Fruit fly (Drosophila melanogaster) whole organism, embryonic: Measurements from ENCODE around the gene janA.
A peak's percentile ranks its signal among the peaks of the same experiment; 100 is the strongest.

Experiments
- Asciz ChIP-seq: fragments of 200-800 bp; sonication (Bioruptor generic); optimal IDR thresholded peaks from 2 replicates; lab custom pipeline; 2017; ENCODE audit warnings: missing biosample characterization, mild to moderate bottlenecking, missing genetic modification characterization, missing genetic modification reagents
- Atf-2 ChIP-seq: fragments of 200-800 bp; sonication (Bioruptor generic); optimal IDR thresholded peaks from 2 replicates; lab custom pipeline; 2016; ENCODE audit warnings: missing biosample characterization, missing genetic modification characterization
- Bdp1 ChIP-seq: fragments of 200-800 bp; sonication (Bioruptor generic); optimal IDR thresholded peaks from 3 replicates; lab custom pipeline; 2016; ENCODE audit warnings: missing biosample characterization, missing genetic modification characterization
- CG10267 ChIP-seq: fragments of 200-800 bp; sonication (Bioruptor generic); optimal IDR thresholded peaks from 2 replicates; lab custom pipeline; 2018; ENCODE audit warnings: missing biosample characterization, mild to moderate bottlenecking, missing genetic modification characterization, moderate library complexity
- CG11398 ChIP-seq: fragments of 200-800 bp; sonication (Bioruptor generic); optimal IDR thresholded peaks from 2 replicates; lab custom pipeline; 2016; ENCODE audit warnings: missing biosample characterization, missing genetic modification characterization
- CG12104 ChIP-seq: fragments of 200-800 bp; sonication (Bioruptor generic); optimal IDR thresholded peaks from 3 replicates; lab custom pipeline; 2016; ENCODE audit warnings: missing biosample characterization, missing genetic modification characterization
- CG12942 ChIP-seq: fragments of 200-800 bp; sonication (Bioruptor generic); optimal IDR thresholded peaks from 3 replicates; lab custom pipeline; 2016; ENCODE audit warnings: missing biosample characterization, missing genetic modification characterization
- CG14050 ChIP-seq: fragments of 200-800 bp; sonication (Bioruptor generic); IDR thresholded peaks from 3 replicates; pipeline ENCODE4 v1.3.6; 2022; ENCODE audit warnings: missing biosample characterization, missing genetic modification characterization
- CG14710 ChIP-seq: fragments of 200-800 bp; sonication (Bioruptor generic); optimal IDR thresholded peaks from 3 replicates; lab custom pipeline; 2019; ENCODE audit warnings: missing biosample characterization, mild to moderate bottlenecking, missing genetic modification characterization, moderate library complexity
- CG14860 ChIP-seq: fragments of 200-800 bp; sonication (Bioruptor generic); IDR thresholded peaks from 3 replicates; pipeline ENCODE4 v1.3.6; 2022; ENCODE audit warnings: missing biosample characterization, missing genetic modification characterization; ENCODE audit not compliant: partially characterized antibody
- CG17186 ChIP-seq: fragments of 200-800 bp; sonication (Bioruptor generic); optimal IDR thresholded peaks from 3 replicates; lab custom pipeline; 2017; ENCODE audit warnings: missing biosample characterization, missing genetic modification reagents, missing genetic modification characterization
- CG1832 ChIP-seq: fragments of 200-800 bp; sonication (Bioruptor generic); optimal IDR thresholded peaks from 2 replicates; lab custom pipeline; 2017; ENCODE audit warnings: missing biosample characterization, mild to moderate bottlenecking, missing genetic modification characterization, inconsistent platforms
- CG31224 ChIP-seq: fragments of 200-800 bp; sonication (Bioruptor generic); IDR thresholded peaks from 2 replicates; pipeline ENCODE4 v1.3.6; 2022; ENCODE audit warnings: missing biosample characterization, missing genetic modification characterization
- CG32532 ChIP-seq: fragments of 200-800 bp; sonication (Bioruptor generic); IDR thresholded peaks from 2 replicates; pipeline ENCODE4 v1.3.6; 2022; ENCODE audit warnings: missing biosample characterization, missing genetic modification characterization
- CG34422 ChIP-seq: fragments of 200-800 bp; sonication (Bioruptor generic); IDR thresholded peaks from 3 replicates; pipeline ENCODE4 v1.3.6; 2022; ENCODE audit warnings: missing biosample characterization, missing genetic modification characterization
- CG4820 ChIP-seq: fragments of 200-800 bp; sonication (Bioruptor generic); optimal IDR thresholded peaks from 3 replicates; lab custom pipeline; 2016; ENCODE audit warnings: missing biosample characterization, missing genetic modification characterization
- CG5245 ChIP-seq: fragments of 200-800 bp; sonication (Bioruptor generic); optimal IDR thresholded peaks from 3 replicates; lab custom pipeline; 2016; ENCODE audit warnings: missing biosample characterization, missing genetic modification characterization
- CG6175 ChIP-seq: fragments of 200-800 bp; sonication (Bioruptor generic); IDR thresholded peaks from 3 replicates; pipeline ENCODE4 v1.3.6; 2022; ENCODE audit warnings: missing biosample characterization, missing genetic modification characterization
- CG6765 ChIP-seq: fragments of 200-800 bp; sonication (Bioruptor generic); optimal IDR thresholded peaks from 3 replicates; lab custom pipeline; 2017; ENCODE audit warnings: missing biosample characterization, mild to moderate bottlenecking, missing genetic modification characterization
- CG7271 ChIP-seq: fragments of 200-800 bp; sonication (Bioruptor generic); optimal IDR thresholded peaks from 2 replicates; lab custom pipeline; 2018; ENCODE audit warnings: missing biosample characterization, mild to moderate bottlenecking, missing genetic modification characterization, moderate library complexity
- CG7745 ChIP-seq: fragments of 200-800 bp; sonication (Bioruptor generic); optimal IDR thresholded peaks from 2 replicates; lab custom pipeline; 2018; ENCODE audit warnings: missing biosample characterization, mild to moderate bottlenecking, missing genetic modification characterization, moderate library complexity
- CG9727 ChIP-seq: fragments of 200-800 bp; sonication (Bioruptor generic); optimal IDR thresholded peaks from 3 replicates; lab custom pipeline; 2017; ENCODE audit warnings: missing biosample characterization, mild to moderate bottlenecking, missing genetic modification characterization
- CG9876 ChIP-seq: fragments of 200-800 bp; sonication (Bioruptor generic); optimal IDR thresholded peaks from 2 replicates; lab custom pipeline; 2016; ENCODE audit warnings: missing biosample characterization, missing genetic modification characterization
- Camta ChIP-seq: fragments of 200-800 bp; sonication (Bioruptor generic); optimal IDR thresholded peaks from 2 replicates; lab custom pipeline; 2016; ENCODE audit warnings: missing biosample characterization, missing genetic modification characterization
- E2f1 ChIP-seq: fragments of 200-800 bp; sonication (Bioruptor generic); IDR thresholded peaks from 2 replicates; pipeline ENCODE4 v1.3.6; 2022; ENCODE audit warnings: missing biosample characterization, missing genetic modification characterization
- Fer2 ChIP-seq: fragments of 200-800 bp; sonication (Bioruptor generic); optimal IDR thresholded peaks from 2 replicates; lab custom pipeline; 2018; ENCODE audit warnings: missing biosample characterization, mild to moderate bottlenecking, missing genetic modification characterization, moderate library complexity
- H15 ChIP-seq: fragments of 200-800 bp; sonication (Bioruptor generic); IDR thresholded peaks from 3 replicates; pipeline ENCODE4 v1.3.6; 2022; ENCODE audit warnings: missing biosample characterization, missing genetic modification characterization
- Jarid2 ChIP-seq: fragments of 200-800 bp; sonication (Bioruptor generic); optimal IDR thresholded peaks from 3 replicates; lab custom pipeline; 2017; ENCODE audit warnings: mild to moderate bottlenecking, missing biosample characterization, missing genetic modification reagents, missing genetic modification characterization
- Lpt ChIP-seq: fragments of >200 bp; optimal IDR thresholded peaks from 2 replicates; lab custom pipeline; 2018; ENCODE audit warnings: missing biosample characterization, missing genetic modification characterization
- Meics ChIP-seq: fragments of 200-800 bp; sonication (Bioruptor generic); optimal IDR thresholded peaks from 2 replicates; lab custom pipeline; 2017; ENCODE audit warnings: missing biosample characterization, mild to moderate bottlenecking, missing genetic modification characterization
- Stat92E ChIP-seq, 3 experiments: fragments of >200 bp in 2 of 3; fragments of 200-800 bp in 1 of 3; sonication (Bioruptor generic) in 1 of 3; optimal IDR thresholded peaks; 2 replicates each; lab custom pipeline; 2017 to 2019; ENCODE audit warnings: missing biosample characterization in 3 of 3, missing genetic modification characterization in 3 of 3, mild to moderate bottlenecking in 1 of 3, moderate library complexity in 1 of 3
- TFAM ChIP-seq: fragments of 200-800 bp; sonication (Bioruptor generic); optimal IDR thresholded peaks from 2 replicates; lab custom pipeline; 2017; ENCODE audit warnings: missing biosample characterization, missing genetic modification characterization, inconsistent platforms
- YL-1 ChIP-seq: fragments of 200-800 bp; sonication (Bioruptor generic); optimal IDR thresholded peaks from 3 replicates; lab custom pipeline; 2017; ENCODE audit warnings: missing biosample characterization, mild to moderate bottlenecking, missing genetic modification characterization
- exex ChIP-seq: fragments of 200-800 bp; sonication (Bioruptor generic); optimal IDR thresholded peaks from 4 replicates; lab custom pipeline; 2018; ENCODE audit warnings: missing biosample characterization, mild to moderate bottlenecking, missing genetic modification characterization, moderate library complexity
- fd102C ChIP-seq: fragments of 200-800 bp; sonication (Bioruptor generic); optimal IDR thresholded peaks from 2 replicates; lab custom pipeline; 2018; ENCODE audit warnings: missing biosample characterization, mild to moderate bottlenecking, missing genetic modification characterization, moderate library complexity
- gcm2 ChIP-seq: fragments of 200-800 bp; sonication (Bioruptor generic); optimal IDR thresholded peaks from 2 replicates; lab custom pipeline; 2016; ENCODE audit warnings: missing biosample characterization, missing genetic modification characterization
- gt ChIP-seq: fragments of 200-800 bp; sonication (Bioruptor generic); IDR thresholded peaks from 2 replicates; pipeline ENCODE4 v1.3.6; 2022; ENCODE audit warnings: missing biosample characterization, missing genetic modification characterization
- insv ChIP-seq, 2 experiments: fragments of 200-800 bp; sonication (Bioruptor generic); optimal IDR thresholded peaks; 3 replicates each; lab custom pipeline; 2016 to 2018; ENCODE audit warnings: missing biosample characterization in 2 of 2, missing genetic modification characterization in 2 of 2
- jing ChIP-seq: fragments of 200-800 bp; sonication (Bioruptor generic); optimal IDR thresholded peaks from 2 replicates; lab custom pipeline; 2018; ENCODE audit warnings: missing biosample characterization, mild to moderate bottlenecking, missing genetic modification characterization
- kah ChIP-seq: fragments of 200-800 bp; sonication (Bioruptor generic); optimal IDR thresholded peaks from 2 replicates; lab custom pipeline; 2018; ENCODE audit warnings: missing biosample characterization, mild to moderate bottlenecking, missing genetic modification characterization
- kay ChIP-seq: fragments of 200-800 bp; sonication (Bioruptor generic); optimal IDR thresholded peaks from 2 replicates; lab custom pipeline; 2016; ENCODE audit warnings: missing biosample characterization, missing genetic modification characterization
- lola ChIP-seq, 3 experiments: fragments of >200 bp in 2 of 3; fragments of 200-800 bp in 1 of 3; sonication (Bioruptor generic) in 1 of 3; optimal IDR thresholded peaks; 2 replicates each; lab custom pipeline; 2017 to 2019; ENCODE audit warnings: missing biosample characterization in 3 of 3, missing genetic modification characterization in 3 of 3, mild to moderate bottlenecking in 1 of 3, moderate library complexity in 1 of 3
- maf-S ChIP-seq: fragments of 200-800 bp; sonication (Bioruptor generic); optimal IDR thresholded peaks from 2 replicates; lab custom pipeline; 2016; ENCODE audit warnings: missing biosample characterization, missing genetic modification characterization
- p53 ChIP-seq: fragments of 200-800 bp; sonication (Bioruptor generic); optimal IDR thresholded peaks from 2 replicates; lab custom pipeline; 2016; ENCODE audit warnings: missing biosample characterization, missing genetic modification characterization
- peb ChIP-seq: fragments of 200-800 bp; sonication (Bioruptor generic); IDR thresholded peaks from 2 replicates; pipeline ENCODE4 v1.3.6; 2022; ENCODE audit warnings: missing biosample characterization, missing genetic modification characterization
- pho ChIP-seq: fragments of 200-800 bp; sonication (Bioruptor generic); optimal IDR thresholded peaks from 2 replicates; lab custom pipeline; 2016; ENCODE audit warnings: missing biosample characterization, missing genetic modification characterization
- pros ChIP-seq: fragments of 200-800 bp; sonication (Bioruptor generic); optimal IDR thresholded peaks from 3 replicates; lab custom pipeline; 2019; ENCODE audit warnings: missing biosample characterization, mild to moderate bottlenecking, missing genetic modification characterization, moderate library complexity
- rib ChIP-seq: fragments of 200-800 bp; sonication (Bioruptor generic); IDR thresholded peaks from 2 replicates; pipeline ENCODE4 v1.3.6; 2022; ENCODE audit warnings: missing biosample characterization, missing genetic modification characterization
- sens-2 ChIP-seq: fragments of 200-800 bp; sonication (Bioruptor generic); IDR thresholded peaks from 2 replicates; pipeline ENCODE4 v1.3.6; 2022; ENCODE audit warnings: missing biosample characterization, missing genetic modification characterization
- slbo ChIP-seq: fragments of 200-800 bp; sonication (Bioruptor generic); IDR thresholded peaks from 2 replicates; pipeline ENCODE4 v1.3.6; 2022; ENCODE audit warnings: missing biosample characterization, missing genetic modification characterization
- trem ChIP-seq: fragments of 200-800 bp; optimal IDR thresholded peaks from 3 replicates; lab custom pipeline; 2019; ENCODE audit warnings: missing biosample characterization, mild to moderate bottlenecking, missing genetic modification characterization, moderate library complexity
- zen2 ChIP-seq: fragments of 200-800 bp; sonication (Bioruptor generic); IDR thresholded peaks from 3 replicates; pipeline ENCODE4 v1.3.6; 2022; ENCODE audit warnings: missing biosample characterization, missing genetic modification characterization; ENCODE audit not compliant: partially characterized antibody

The janA gene

dm6 chr3R:30039494-30039893, at the start of gene janA, which contains the start of the genes Sry-alpha and Sry-beta (continued):
- TF ChIP-seq CG12942 (GFP tag; lab: Kevin White, UChicago): no peak
- no peak for TF ChIP-seq CG7271 (tag; lab: Kevin White, UChicago)
- no peak for TF ChIP-seq E2f1 (GFP tag; lab: Robert Waterston, UW)
- TF ChIP-seq exex: no peak
- no peak for TF ChIP-seq insv (GFP tag; optimal IDR thresholded peaks at IDR 0.05; lab: Kevin White, UChicago)
- no peak for TF ChIP-seq CG14050
- TF ChIP-seq CG9727 (GFP tag; lab: Kevin White, UChicago): no peak
- TF ChIP-seq CG6175 (GFP tag; lab: Robert Waterston, UW): no peak
- TF ChIP-seq Meics (GFP tag; lab: Kevin White, UChicago): no peak
- no peak for TF ChIP-seq TFAM (GFP tag; lab: Kevin White, UChicago)
- no peak for TF ChIP-seq gt
- TF ChIP-seq Asciz (GFP tag; lab: Kevin White, UChicago): no peak
- TF ChIP-seq CG34422: peak; percentile 59; the same call in 1 of the 3 replicates
- TF ChIP-seq CG14710: peak; percentile 62
- TF ChIP-seq CG7745 (tag; lab: Kevin White, UChicago): no peak
- TF ChIP-seq rib (GFP tag; lab: Robert Waterston, UW): no peak
- peak; percentile 75 for TF ChIP-seq trem
- TF ChIP-seq YL-1 (GFP tag; lab: Kevin White, UChicago): peak; percentile 86
- no peak for TF ChIP-seq kay (GFP tag; lab: Kevin White, UChicago)
- TF ChIP-seq pros (GFP tag; lab: Kevin White, UChicago): no peak
- TF ChIP-seq slbo (GFP tag; lab: Robert Waterston, UW): peak; percentile 24; the same call in 1 of the 2 replicates
- peak; percentile 99 for TF ChIP-seq zen2
- no peak for TF ChIP-seq kah (GFP tag; lab: Kevin White, UChicago)
- no peak for TF ChIP-seq Lpt (GFP tag; lab: Kevin White, UChicago)
- TF ChIP-seq Jarid2 (GFP tag; lab: Kevin White, UChicago): no peak
- TF ChIP-seq gcm2 (GFP tag; lab: Kevin White, UChicago): no peak
- no peak for TF ChIP-seq CG1832 (GFP tag; lab: Kevin White, UChicago)
- TF ChIP-seq lola (GFP tag; optimal IDR thresholded peaks at IDR 0.05; lab: Kevin White, UChicago): no peak
- TF ChIP-seq pho (GFP tag; lab: Kevin White, UChicago): no peak
- TF ChIP-seq CG31224 (GFP tag; lab: Robert Waterston, UW): no peak
- no peak for TF ChIP-seq maf-S (GFP tag; lab: Kevin White, UChicago)
- TF ChIP-seq peb (GFP tag; lab: Robert Waterston, UW): no peak
- TF ChIP-seq jing: no peak
- TF ChIP-seq CG9876 (GFP tag; lab: Kevin White, UChicago): no peak
- TF ChIP-seq CG17186: peak; percentile 38
- TF ChIP-seq CG5245 (GFP tag; lab: Kevin White, UChicago): no peak
- no peak for TF ChIP-seq fd102C (GFP tag; lab: Kevin White, UChicago)
- TF ChIP-seq CG4820: no peak
- no peak for TF ChIP-seq CG11398 (GFP tag; lab: Kevin White, UChicago)
- no peak for TF ChIP-seq Fer2 (tag; lab: Kevin White, UChicago)
- no peak for TF ChIP-seq p53 (GFP tag; lab: Kevin White, UChicago)
- peak; percentile 99 for TF ChIP-seq CG14860 (GFP tag; lab: Robert Waterston, UW)
- no peak for TF ChIP-seq H15 (GFP tag; lab: Robert Waterston, UW)
- no peak for TF ChIP-seq CG12104 (GFP tag; lab: Kevin White, UChicago)
- no peak for TF ChIP-seq Atf-2 (GFP tag; lab: Kevin White, UChicago)
- no peak for TF ChIP-seq Bdp1
- no peak for TF ChIP-seq CG6765 (GFP tag; lab: Kevin White, UChicago)
- TF ChIP-seq CG32532 (GFP tag; lab: Robert Waterston, UW): no peak; the same call in 1 of the 2 replicates
- peak in 1 of 3 experiments; percentile 29 for TF ChIP-seq Stat92E (GFP tag; optimal IDR thresholded peaks at IDR 0.05; lab: Kevin White, UChicago)
- TF ChIP-seq sens-2 (GFP tag; lab: Robert Waterston, UW): no peak
- TF ChIP-seq CG10267: peak; percentile 62
- no peak for TF ChIP-seq Camta
